Fruit fly (Drosophila melanogaster) whole organism, prepupa: Measurements from ENCODE around the gene Mpcp2.

Experiments used
- CG34406 ChIP-seq: fragments of 200-800 bp; sonication (Bioruptor generic); optimal IDR thresholded peaks from 3 replicates; lab custom pipeline; 2016; ENCODE audit warnings: missing biosample characterization, missing genetic modification characterization
- Ets21C ChIP-seq: fragments of 200-800 bp; sonication (Bioruptor generic); optimal IDR thresholded peaks from 3 replicates; lab custom pipeline; 2016; ENCODE audit warnings: missing biosample characterization, missing genetic modification characterization
- Hr4 ChIP-seq: fragments of 200-800 bp; sonication (Bioruptor generic); optimal IDR thresholded peaks from 3 replicates; lab custom pipeline; 2016; ENCODE audit warnings: missing biosample characterization, missing genetic modification characterization
- Lpt ChIP-seq: fragments of 200-800 bp; sonication (Bioruptor generic); optimal IDR thresholded peaks from 3 replicates; lab custom pipeline; 2016; ENCODE audit warnings: missing biosample characterization, missing genetic modification characterization
- Sox14 ChIP-seq: fragments of 200-800 bp; sonication (Bioruptor generic); optimal IDR thresholded peaks from 3 replicates; lab custom pipeline; 2016; ENCODE audit warnings: missing biosample characterization, missing genetic modification characterization
- cyc ChIP-seq: fragments of 200-800 bp; sonication (Bioruptor generic); optimal IDR thresholded peaks from 3 replicates; lab custom pipeline; 2016; ENCODE audit warnings: missing biosample characterization, missing genetic modification characterization
- dsx ChIP-seq: fragments of 200-800 bp; optimal IDR thresholded peaks from 3 replicates; lab custom pipeline; 2019; ENCODE audit warnings: missing biosample characterization, mild to moderate bottlenecking, missing genetic modification characterization, moderate library complexity; ENCODE audit not compliant: poor library complexity, severe bottlenecking
- topi ChIP-seq: fragments of 200-800 bp; sonication (Bioruptor generic); optimal IDR thresholded peaks from 3 replicates; lab custom pipeline; 2016; ENCODE audit warnings: missing biosample characterization, missing genetic modification characterization

DNA sequence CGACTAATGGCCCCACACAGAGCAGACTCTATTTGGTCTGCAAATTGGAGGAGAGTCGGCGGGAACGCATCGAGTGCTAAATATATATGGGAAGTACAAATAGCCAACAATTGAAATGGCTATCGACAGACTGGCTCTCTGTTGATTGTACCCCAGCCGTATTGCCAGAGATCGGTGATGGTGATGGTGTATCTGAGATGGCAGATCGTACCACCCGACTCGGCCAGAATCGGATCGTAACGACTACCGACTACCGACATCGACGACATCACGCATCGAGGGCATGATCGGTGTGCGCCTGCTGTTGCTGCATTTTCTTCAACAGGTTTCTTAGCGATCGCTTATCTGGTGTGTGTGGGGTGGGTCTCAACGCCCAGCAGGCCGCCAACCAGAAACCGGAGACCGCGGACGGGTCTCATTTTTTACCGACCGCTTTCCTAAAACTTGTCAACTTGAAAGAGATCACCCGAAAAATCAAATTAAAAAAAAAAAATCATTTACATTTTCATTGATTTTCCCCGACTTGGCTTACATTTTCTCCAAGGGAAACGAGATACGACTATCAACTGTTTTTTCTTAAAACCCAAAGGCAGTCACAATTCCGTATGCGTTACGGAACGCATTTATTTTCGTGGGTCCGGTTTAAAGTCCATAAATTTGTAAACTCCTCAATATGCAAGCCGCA is 6.7 kb downstream of the Mpcp2 start:
- no peak for TF ChIP-seq cyc
- TF ChIP-seq Lpt (GFP tag; lab: Kevin White, UChicago), result peak; percentile 3
- peak; percentile 52 for TF ChIP-seq dsx (GFP tag; lab: Kevin White, UChicago)
- TF ChIP-seq topi (GFP tag; lab: Kevin White, UChicago), result peak; percentile 20
- TF ChIP-seq CG34406, result peak; percentile 24
- peak; percentile 23 for TF ChIP-seq Hr4 (GFP tag; lab: Kevin White, UChicago)
- TF ChIP-seq Ets21C, result no peak
- TF ChIP-seq Sox14 (GFP tag; lab: Kevin White, UChicago), result no peak
